Fruit fly (Drosophila melanogaster): ENCODE measurements around the gene Ssu72.

DNA sequence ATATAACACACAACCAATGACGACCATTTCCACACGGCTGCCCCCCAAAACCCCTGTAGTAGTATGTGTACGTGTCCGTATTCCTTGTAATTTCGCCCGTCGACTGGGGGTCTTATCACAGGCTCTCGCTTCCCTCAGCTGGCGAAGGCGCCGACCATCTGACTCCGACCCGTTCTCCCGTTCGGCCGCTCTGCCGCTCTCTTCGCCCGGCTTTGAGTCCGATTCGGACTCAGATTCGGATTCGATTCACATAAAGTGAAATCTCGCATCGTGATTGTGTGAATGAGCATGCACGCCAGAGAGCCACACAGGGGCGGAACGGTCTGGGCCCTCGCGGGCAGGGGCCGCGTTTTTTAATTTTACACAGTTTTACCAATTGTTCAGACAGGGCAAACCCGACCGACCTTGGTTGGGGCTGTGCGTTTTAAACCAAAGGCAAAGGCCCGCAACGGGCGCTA is 1.4 kb downstream of the Ssu72 start:
- TF ChIP-seq EcR (GFP tag; optimal IDR thresholded peaks at IDR 0.05) (peak; percentile 46), Ets98B (GFP tag; IDR thresholded peaks at IDR 0.05) (peak; percentile 61; the same call in 1 of the 2 replicates), Pif1A (GFP tag; optimal IDR thresholded peaks at IDR 0.05) (no peak), rn (GFP tag; IDR thresholded peaks at IDR 0.05) (0 out of 2 replicates have a peak, but pooled peaks have one; percentile 27), CG12605 (GFP tag; IDR thresholded peaks at IDR 0.05) (peak; percentile 50), Pif1B (GFP tag; optimal IDR thresholded peaks at IDR 0.05) (peak; percentile 6)
